Fruit fly (Drosophila melanogaster): ENCODE results near the gene PlexA.

Gene PlexA

DNA sequence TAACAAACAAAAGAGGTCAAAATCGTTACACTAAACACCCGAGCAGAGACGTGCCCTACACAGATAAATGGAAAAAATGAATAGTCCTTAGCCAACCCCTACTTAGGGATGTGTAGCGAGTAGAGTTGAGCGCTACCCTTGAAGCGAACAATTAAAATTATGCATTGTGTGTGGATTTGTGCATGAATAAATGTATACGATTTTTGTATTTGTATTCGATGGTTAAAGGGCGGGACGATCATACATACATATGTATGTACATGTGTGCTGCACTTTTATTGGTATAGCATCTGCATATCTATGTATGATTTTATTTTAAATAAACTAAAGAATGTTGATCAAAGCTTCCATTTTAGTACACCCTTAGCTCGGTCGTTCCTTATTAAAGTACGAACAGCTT is 45.7 kb downstream of the PlexA start:
- no peak for TF ChIP-seq EcR (GFP tag; optimal IDR thresholded peaks at IDR 0.05)
- no peak for TF ChIP-seq usp (GFP tag; optimal IDR thresholded peaks at IDR 0.05)
- no peak for TF ChIP-seq psq (optimal IDR thresholded peaks at IDR 0.05)
- TF ChIP-seq pan (optimal IDR thresholded peaks at IDR 0.05), result no peak
- no peak for TF ChIP-seq Dll (optimal IDR thresholded peaks at IDR 0.05)
- no peak for TF ChIP-seq CG8478 (optimal IDR thresholded peaks at IDR 0.05)

dm6 chr4:980475-980856 is 46.4 kb downstream of the PlexA start:
- no peak for TF ChIP-seq psq (optimal IDR thresholded peaks at IDR 0.05)
- no peak for TF ChIP-seq Dll (optimal IDR thresholded peaks at IDR 0.05)
- TF ChIP-seq EcR (GFP tag; optimal IDR thresholded peaks at IDR 0.05), result no peak
- no peak for TF ChIP-seq CG8478 (optimal IDR thresholded peaks at IDR 0.05)
- TF ChIP-seq usp (GFP tag; optimal IDR thresholded peaks at IDR 0.05), result no peak
- no peak for TF ChIP-seq pan (optimal IDR thresholded peaks at IDR 0.05)

dm6 chr4:979634-980474 is 47.0 kb downstream of the PlexA start:
- no peak for TF ChIP-seq pan (optimal IDR thresholded peaks at IDR 0.05)

- TF ChIP-seq CG8478 (optimal IDR thresholded peaks at IDR 0.05), result no peak
- TF ChIP-seq pan (optimal IDR thresholded peaks at IDR 0.05), result no peak
- TF ChIP-seq EcR (GFP tag; optimal IDR thresholded peaks at IDR 0.05), result no peak
- TF ChIP-seq usp (GFP tag; optimal IDR thresholded peaks at IDR 0.05), result no peak
- TF ChIP-seq Dll (optimal IDR thresholded peaks at IDR 0.05), result no peak
- TF ChIP-seq psq (optimal IDR thresholded peaks at IDR 0.05), result no peak
Observed at dm6 chr4:978439-978911, 48.4 kb downstream of the PlexA start, which contains the start of gene fuss. TSS of gene fuss (minus strand) at chr4:978489.

DNA sequence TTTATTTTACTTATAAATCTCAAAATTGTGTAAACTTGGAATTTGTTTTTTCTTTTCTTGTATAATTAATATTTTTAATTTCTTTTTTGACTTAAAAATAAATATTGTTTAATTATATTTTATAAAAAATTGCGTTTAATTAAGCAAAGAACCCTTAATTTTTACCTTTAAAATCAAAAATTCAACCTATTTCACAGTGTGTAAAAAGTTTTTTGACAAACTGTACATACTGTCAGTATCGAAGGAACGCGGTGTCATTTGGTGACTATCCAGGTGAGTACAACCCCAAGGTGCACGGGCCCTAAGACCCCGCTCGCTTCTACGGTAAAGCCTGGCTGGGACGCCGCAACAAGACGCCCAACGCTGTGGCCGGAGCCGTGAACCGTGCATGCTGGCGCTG is 50.3 kb downstream of the PlexA start:
- TF ChIP-seq psq (optimal IDR thresholded peaks at IDR 0.05) (no peak), usp (GFP tag; optimal IDR thresholded peaks at IDR 0.05) (no peak), Dll (optimal IDR thresholded peaks at IDR 0.05) (no peak), pan (optimal IDR thresholded peaks at IDR 0.05) (no peak), EcR (GFP tag; optimal IDR thresholded peaks at IDR 0.05) (no peak), CG8478 (optimal IDR thresholded peaks at IDR 0.05) (no peak)

- TF ChIP-seq CG8478 (optimal IDR thresholded peaks at IDR 0.05) (no peak), psq (optimal IDR thresholded peaks at IDR 0.05) (no peak), usp (GFP tag; optimal IDR thresholded peaks at IDR 0.05) (no peak), Dll (optimal IDR thresholded peaks at IDR 0.05) (no peak), pan (optimal IDR thresholded peaks at IDR 0.05) (no peak), EcR (GFP tag; optimal IDR thresholded peaks at IDR 0.05) (no peak)
Observed at dm6 chr4:974632-975031, 52.3 kb downstream of the PlexA start.

- no peak for TF ChIP-seq usp (GFP tag; optimal IDR thresholded peaks at IDR 0.05)
- TF ChIP-seq psq (optimal IDR thresholded peaks at IDR 0.05), result no peak
- no peak for TF ChIP-seq EcR (GFP tag; optimal IDR thresholded peaks at IDR 0.05)
- no peak for TF ChIP-seq pan (optimal IDR thresholded peaks at IDR 0.05)
- no peak for TF ChIP-seq CG8478 (optimal IDR thresholded peaks at IDR 0.05)
- no peak for TF ChIP-seq Dll (optimal IDR thresholded peaks at IDR 0.05)
Observed at dm6 chr4:971084-971483, 55.8 kb downstream of the PlexA start.

- no peak for TF ChIP-seq CG8478 (optimal IDR thresholded peaks at IDR 0.05)
- TF ChIP-seq Dll (optimal IDR thresholded peaks at IDR 0.05), result no peak
- no peak for TF ChIP-seq pan (optimal IDR thresholded peaks at IDR 0.05)
- TF ChIP-seq psq (optimal IDR thresholded peaks at IDR 0.05), result no peak
- no peak for TF ChIP-seq usp (GFP tag; optimal IDR thresholded peaks at IDR 0.05)
- no peak for TF ChIP-seq EcR (GFP tag; optimal IDR thresholded peaks at IDR 0.05)
Observed at dm6 chr4:963717-964116, 63.2 kb downstream of the PlexA start.

DNA sequence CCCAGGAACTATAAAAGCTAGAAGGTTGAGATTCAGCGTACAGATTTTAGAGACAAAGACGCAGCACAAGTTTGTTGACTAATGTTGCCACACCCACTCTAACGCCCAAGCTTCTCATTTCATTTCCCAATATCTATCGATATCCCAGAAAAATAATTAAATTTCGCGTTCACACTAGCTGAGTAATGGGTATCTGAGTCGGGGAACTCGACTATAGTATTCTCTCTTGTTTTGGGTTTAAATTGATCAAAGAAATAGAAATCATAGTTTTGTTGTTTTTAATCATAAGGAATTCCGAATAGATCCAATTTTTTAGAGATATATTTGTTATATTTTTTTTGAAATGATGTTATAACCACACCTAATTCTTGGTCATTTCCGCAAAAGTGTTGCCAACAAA is 63.7 kb downstream of the PlexA start:
- TF ChIP-seq pan (optimal IDR thresholded peaks at IDR 0.05), result no peak
- no peak for TF ChIP-seq usp (GFP tag; optimal IDR thresholded peaks at IDR 0.05)
- TF ChIP-seq Dll (optimal IDR thresholded peaks at IDR 0.05), result no peak
- TF ChIP-seq EcR (GFP tag; optimal IDR thresholded peaks at IDR 0.05), result no peak
- no peak for TF ChIP-seq CG8478 (optimal IDR thresholded peaks at IDR 0.05)

- TF ChIP-seq pan (optimal IDR thresholded peaks at IDR 0.05) (no peak), CG8478 (optimal IDR thresholded peaks at IDR 0.05) (no peak), usp (GFP tag; optimal IDR thresholded peaks at IDR 0.05) (no peak), EcR (GFP tag; optimal IDR thresholded peaks at IDR 0.05) (no peak), Dll (optimal IDR thresholded peaks at IDR 0.05) (no peak), psq (optimal IDR thresholded peaks at IDR 0.05) (no peak)
Observed at dm6 chr4:961045-961576, 65.8 kb downstream of the PlexA start.

DNA sequence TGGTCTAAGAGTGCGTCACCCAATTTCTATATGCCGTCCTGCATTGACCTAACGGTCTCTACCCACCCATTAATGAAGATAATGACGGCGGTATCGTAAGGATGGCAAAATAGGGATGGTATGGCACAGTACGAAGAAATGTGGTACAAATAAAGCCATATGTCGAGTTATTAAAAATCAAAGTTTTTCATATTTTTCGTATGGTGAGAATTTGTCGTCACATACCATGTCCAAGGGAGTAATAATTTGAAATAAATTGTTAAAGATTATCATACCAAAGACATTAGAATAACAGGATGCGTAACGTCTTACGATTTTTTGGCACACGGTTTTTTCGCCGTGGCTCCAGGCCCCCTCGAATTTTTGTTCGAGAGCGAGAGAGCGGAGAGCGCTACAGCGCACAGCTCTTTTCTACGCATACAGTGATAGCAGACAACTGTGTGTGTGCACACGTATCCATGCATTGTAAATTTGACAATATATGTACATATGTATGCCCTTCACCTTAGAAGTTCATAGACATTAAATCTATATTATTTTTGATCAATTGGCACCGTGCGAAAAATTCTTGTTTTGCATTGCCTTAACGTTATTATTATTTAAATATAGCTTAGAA is 66.9 kb downstream of the PlexA start:
- TF ChIP-seq CG8478 (optimal IDR thresholded peaks at IDR 0.05) (no peak), pan (optimal IDR thresholded peaks at IDR 0.05) (no peak), usp (GFP tag; optimal IDR thresholded peaks at IDR 0.05) (no peak), psq (optimal IDR thresholded peaks at IDR 0.05) (no peak), EcR (GFP tag; optimal IDR thresholded peaks at IDR 0.05) (no peak), Dll (optimal IDR thresholded peaks at IDR 0.05) (no peak)
